Fruit fly (Drosophila melanogaster) whole organism, prepupa: Measurements from ENCODE around the gene CG12112.

Source experiments
- Blimp-1 ChIP-seq: fragments of 200-800 bp; sonication (Bioruptor generic); optimal IDR thresholded peaks from 3 replicates; lab custom pipeline; 2017; ENCODE audit warnings: missing biosample characterization, missing genetic modification characterization, mild to moderate bottlenecking, moderate library complexity, missing genetic modification reagents
- CG11762 ChIP-seq: fragments of 200-800 bp; sonication (Bioruptor generic); optimal IDR thresholded peaks from 3 replicates; lab custom pipeline; 2016; ENCODE audit warnings: missing biosample characterization, missing genetic modification characterization; ENCODE audit not compliant: insufficient read depth
- CG11902 ChIP-seq: fragments of 200-800 bp; sonication (Bioruptor generic); optimal IDR thresholded peaks from 3 replicates; lab custom pipeline; 2016; ENCODE audit warnings: missing biosample characterization, missing genetic modification characterization
- CG15336 ChIP-seq: fragments of 200-800 bp; sonication (Bioruptor generic); IDR thresholded peaks from 2 replicates; pipeline ENCODE4 v1.3.6; 2022; ENCODE audit warnings: missing biosample characterization, missing genetic modification characterization
- CG1621 ChIP-seq: fragments of 200-800 bp; sonication (Bioruptor generic); optimal IDR thresholded peaks from 3 replicates; lab custom pipeline; 2018; ENCODE audit warnings: missing biosample characterization, mild to moderate bottlenecking, missing genetic modification characterization
- CG16779 ChIP-seq: fragments of 200-800 bp; sonication (Bioruptor generic); optimal IDR thresholded peaks from 3 replicates; lab custom pipeline; 2017; ENCODE audit warnings: missing biosample characterization, mild to moderate bottlenecking, missing genetic modification characterization
- CG3032 ChIP-seq: fragments of 200-800 bp; optimal IDR thresholded peaks from 2 replicates; lab custom pipeline; 2019; ENCODE audit warnings: missing biosample characterization, mild to moderate bottlenecking, missing genetic modification characterization, moderate library complexity
- CG31627 ChIP-seq: fragments of 200-800 bp; sonication (Bioruptor generic); optimal IDR thresholded peaks from 3 replicates; lab custom pipeline; 2016; ENCODE audit warnings: missing biosample characterization, missing genetic modification characterization
- CG32006 ChIP-seq: fragments of 200-800 bp; sonication (Bioruptor generic); optimal IDR thresholded peaks from 3 replicates; lab custom pipeline; 2017; ENCODE audit warnings: missing biosample characterization, mild to moderate bottlenecking, missing genetic modification characterization
- CG3919 ChIP-seq: fragments of 200-800 bp; sonication (Bioruptor generic); optimal IDR thresholded peaks from 3 replicates; lab custom pipeline; 2016; ENCODE audit warnings: missing biosample characterization, missing genetic modification characterization
- CG4318 ChIP-seq: fragments of 200-800 bp; sonication (Bioruptor generic); optimal IDR thresholded peaks from 3 replicates; lab custom pipeline; 2017; ENCODE audit warnings: missing biosample characterization, mild to moderate bottlenecking, missing genetic modification characterization
- CG6163 ChIP-seq: fragments of 200-800 bp; sonication (Bioruptor generic); IDR thresholded peaks from 3 replicates; pipeline ENCODE4 v1.3.6; 2022; ENCODE audit warnings: missing biosample characterization, missing genetic modification characterization
- CG6276 ChIP-seq: fragments of 200-800 bp; sonication (Bioruptor generic); optimal IDR thresholded peaks from 2 replicates; lab custom pipeline; 2017; ENCODE audit warnings: missing biosample characterization, mild to moderate bottlenecking, missing genetic modification characterization
- CG6792 ChIP-seq: fragments of 200-800 bp; sonication (Bioruptor generic); optimal IDR thresholded peaks from 3 replicates; lab custom pipeline; 2016; ENCODE audit warnings: missing biosample characterization, missing genetic modification characterization
- CG7368 ChIP-seq: fragments of 200-800 bp; sonication (Bioruptor generic); optimal IDR thresholded peaks from 3 replicates; lab custom pipeline; 2016; ENCODE audit warnings: missing biosample characterization, missing genetic modification characterization
- CG8119 ChIP-seq: fragments of 200-800 bp; sonication (Bioruptor generic); IDR thresholded peaks from 3 replicates; pipeline ENCODE4 v1.3.6; 2022; ENCODE audit warnings: missing biosample characterization, missing genetic modification characterization
- CG8319 ChIP-seq: fragments of 200-800 bp; sonication (Bioruptor generic); optimal IDR thresholded peaks from 3 replicates; lab custom pipeline; 2016; ENCODE audit warnings: missing biosample characterization, missing genetic modification characterization
- CG8632 ChIP-seq: fragments of 200-800 bp; sonication (Bioruptor generic); optimal IDR thresholded peaks from 3 replicates; lab custom pipeline; 2016; ENCODE audit warnings: missing biosample characterization, missing genetic modification characterization
- CG9139 ChIP-seq: fragments of 200-800 bp; sonication (Bioruptor generic); optimal IDR thresholded peaks from 3 replicates; lab custom pipeline; 2017; ENCODE audit warnings: missing biosample characterization, mild to moderate bottlenecking, missing genetic modification characterization
- Eip75B ChIP-seq: fragments of 200-800 bp; sonication (Bioruptor generic); optimal IDR thresholded peaks from 3 replicates; lab custom pipeline; 2016; ENCODE audit warnings: missing biosample characterization, missing genetic modification characterization
- Eip78C ChIP-seq: fragments of 200-800 bp; sonication (Bioruptor generic); peaks from one replicate; lab custom pipeline; 2016; ENCODE audit warnings: missing biosample characterization, missing genetic modification characterization
- Eip93F ChIP-seq: fragments of 200-800 bp; sonication (Bioruptor generic); optimal IDR thresholded peaks from 2 replicates; lab custom pipeline; 2016; ENCODE audit warnings: missing biosample characterization, mild to moderate bottlenecking, missing genetic modification characterization
- Ets96B ChIP-seq: fragments of 200-800 bp; optimal IDR thresholded peaks from 2 replicates; lab custom pipeline; 2019; ENCODE audit warnings: missing biosample characterization, mild to moderate bottlenecking, missing genetic modification characterization, moderate library complexity
- Hr38 ChIP-seq: sonication (Bioruptor generic); optimal IDR thresholded peaks from 2 replicates; lab custom pipeline; 2016; ENCODE audit warnings: missing biosample characterization, missing genetic modification characterization
- Hr4 ChIP-seq: fragments of 200-800 bp; sonication (Bioruptor generic); optimal IDR thresholded peaks from 3 replicates; lab custom pipeline; 2016; ENCODE audit warnings: missing biosample characterization, missing genetic modification characterization
- Lpt ChIP-seq: fragments of 200-800 bp; sonication (Bioruptor generic); optimal IDR thresholded peaks from 3 replicates; lab custom pipeline; 2016; ENCODE audit warnings: missing biosample characterization, missing genetic modification characterization
- OdsH ChIP-seq: fragments of 200-800 bp; sonication (Bioruptor generic); optimal IDR thresholded peaks from 3 replicates; lab custom pipeline; 2016; ENCODE audit warnings: missing biosample characterization, missing genetic modification characterization
- Smox ChIP-seq: fragments of 200-800 bp; sonication (Bioruptor generic); optimal IDR thresholded peaks from 3 replicates; lab custom pipeline; 2016; ENCODE audit warnings: missing biosample characterization, missing genetic modification characterization
- Sox102F ChIP-seq: fragments of 200-800 bp; sonication (Bioruptor generic); optimal IDR thresholded peaks from 2 replicates; lab custom pipeline; 2016; ENCODE audit warnings: missing biosample characterization, mild to moderate bottlenecking, missing genetic modification characterization
- Sox14 ChIP-seq: fragments of 200-800 bp; sonication (Bioruptor generic); optimal IDR thresholded peaks from 3 replicates; lab custom pipeline; 2016; ENCODE audit warnings: missing biosample characterization, missing genetic modification characterization
- achi ChIP-seq: fragments of 200-800 bp; sonication (Bioruptor generic); optimal IDR thresholded peaks from 3 replicates; lab custom pipeline; 2016; ENCODE audit warnings: missing biosample characterization, missing genetic modification characterization
- acj6 ChIP-seq: fragments of 200-800 bp; sonication (Bioruptor generic); optimal IDR thresholded peaks from 3 replicates; lab custom pipeline; 2016; ENCODE audit warnings: missing biosample characterization, missing genetic modification characterization
- cyc ChIP-seq: fragments of 200-800 bp; sonication (Bioruptor generic); optimal IDR thresholded peaks from 3 replicates; lab custom pipeline; 2016; ENCODE audit warnings: missing biosample characterization, missing genetic modification characterization
- dac ChIP-seq: fragments of 200-800 bp; sonication (Bioruptor generic); optimal IDR thresholded peaks from 2 replicates; lab custom pipeline; 2017; ENCODE audit warnings: missing biosample characterization, mild to moderate bottlenecking, missing genetic modification characterization
- dsx ChIP-seq: fragments of 200-800 bp; optimal IDR thresholded peaks from 3 replicates; lab custom pipeline; 2019; ENCODE audit warnings: missing biosample characterization, mild to moderate bottlenecking, missing genetic modification characterization, moderate library complexity; ENCODE audit not compliant: poor library complexity, severe bottlenecking
- esn ChIP-seq: fragments of 200-800 bp; sonication (Bioruptor generic); optimal IDR thresholded peaks from 2 replicates; lab custom pipeline; 2016; ENCODE audit warnings: missing biosample characterization, mild to moderate bottlenecking, missing genetic modification characterization, moderate library complexity
- fd59A ChIP-seq: fragments of 200-800 bp; sonication (Bioruptor generic); optimal IDR thresholded peaks from 2 replicates; lab custom pipeline; 2017; ENCODE audit warnings: missing biosample characterization, mild to moderate bottlenecking, missing genetic modification characterization, missing genetic modification reagents
- fd85E ChIP-seq: fragments of 200-800 bp; sonication (Bioruptor generic); optimal IDR thresholded peaks from 3 replicates; lab custom pipeline; 2016; ENCODE audit warnings: missing biosample characterization, missing genetic modification characterization
- fkh ChIP-seq: fragments of 200-800 bp; sonication (Bioruptor generic); optimal IDR thresholded peaks from 3 replicates; lab custom pipeline; 2017; ENCODE audit warnings: missing biosample characterization, mild to moderate bottlenecking, missing genetic modification characterization, moderate library complexity
- lz ChIP-seq: fragments of 200-800 bp; sonication (Bioruptor generic); optimal IDR thresholded peaks from 3 replicates; lab custom pipeline; 2016; ENCODE audit warnings: missing biosample characterization, missing genetic modification characterization
- net ChIP-seq: fragments of 200-800 bp; sonication (Bioruptor generic); optimal IDR thresholded peaks from 3 replicates; lab custom pipeline; 2016; ENCODE audit warnings: missing biosample characterization, missing genetic modification characterization
- pdm3 ChIP-seq: fragments of 200-800 bp; sonication (Bioruptor generic); optimal IDR thresholded peaks from 3 replicates; lab custom pipeline; 2016; ENCODE audit warnings: missing biosample characterization, missing genetic modification characterization
- salr ChIP-seq, 2 experiments: fragments of 200-800 bp; sonication (Bioruptor generic); optimal IDR thresholded peaks; 3 replicates each; lab custom pipeline; 2016 to 2018; ENCODE audit warnings: missing biosample characterization in 2 of 2, missing genetic modification characterization in 2 of 2, mild to moderate bottlenecking in 1 of 2
- ss ChIP-seq, 2 experiments: fragments of 200-800 bp; sonication (Bioruptor generic); optimal IDR thresholded peaks; 2 replicates in 1 of 2; 3 replicates in 1 of 2; lab custom pipeline; 2017 to 2018; ENCODE audit warnings: mild to moderate bottlenecking in 2 of 2, missing biosample characterization in 2 of 2, missing genetic modification characterization in 2 of 2, moderate library complexity in 1 of 2
- topi ChIP-seq: fragments of 200-800 bp; sonication (Bioruptor generic); optimal IDR thresholded peaks from 3 replicates; lab custom pipeline; 2016; ENCODE audit warnings: missing biosample characterization, missing genetic modification characterization
- vri ChIP-seq: fragments of 200-800 bp; sonication (Bioruptor generic); optimal IDR thresholded peaks from 3 replicates; lab custom pipeline; 2016; ENCODE audit warnings: missing biosample characterization, mild to moderate bottlenecking, missing genetic modification characterization

CG12112 gene

DNA sequence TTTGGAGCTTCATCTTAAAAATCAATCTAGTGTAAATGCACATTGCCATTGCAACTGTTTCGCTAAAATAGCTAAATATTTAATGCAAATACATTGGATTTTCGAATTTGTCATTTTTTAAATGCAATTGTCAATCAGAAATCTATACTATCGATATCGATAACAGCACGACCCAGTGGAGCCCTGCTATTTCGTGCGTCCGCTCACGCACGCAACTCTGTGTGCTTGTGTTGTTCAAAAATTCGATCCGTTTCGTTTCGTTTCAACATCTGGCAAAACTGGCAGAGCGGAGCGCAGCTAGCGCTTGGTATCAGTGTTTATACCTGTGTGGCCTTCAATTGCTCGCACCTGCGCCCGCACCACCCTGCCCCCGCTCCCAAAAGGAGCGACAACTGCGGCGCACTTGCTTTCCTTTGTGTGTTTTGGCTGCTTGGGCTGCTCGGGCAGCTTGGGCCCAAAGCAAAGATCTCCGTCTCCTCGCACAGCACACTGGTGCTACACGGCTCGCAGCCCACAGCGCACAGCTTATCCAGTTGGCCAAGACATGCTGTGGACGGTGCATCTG is 28.7 kb upstream of the CG12112 start, which contains the start of gene CG12081:
CG12081 (plus strand) TSS at position 205 of the 565 bp plus-strand sequence.
- TF ChIP-seq fkh (GFP tag; lab: Kevin White, UChicago), result peak; percentile 48
- TF ChIP-seq CG3032 (tag; lab: Kevin White, UChicago), result no peak
- TF ChIP-seq Eip78C (GFP tag; lab: Kevin White, UChicago), result peak; percentile 44
- TF ChIP-seq cyc, result no peak
- TF ChIP-seq pdm3 (GFP tag; lab: Kevin White, UChicago), result no peak
- no peak for TF ChIP-seq Hr38 (GFP tag; lab: Kevin White, UChicago)
- TF ChIP-seq achi (GFP tag; lab: Kevin White, UChicago), result peak; percentile 46
- TF ChIP-seq esn (GFP tag; lab: Kevin White, UChicago), result peak; percentile 24
- TF ChIP-seq Sox102F, result no peak
- TF ChIP-seq ss (GFP tag; optimal IDR thresholded peaks at IDR 0.05; lab: Kevin White, UChicago), result no peak
- TF ChIP-seq CG7368 (GFP tag; lab: Kevin White, UChicago), result no peak
- no peak for TF ChIP-seq CG31627 (GFP tag; lab: Kevin White, UChicago)
- TF ChIP-seq CG6163 (GFP tag; lab: Robert Waterston, UW), result 0 out of 3 replicates have a peak, but pooled peaks have one; percentile 7
- no peak for TF ChIP-seq CG6792
- TF ChIP-seq CG1621 (tag; lab: Kevin White, UChicago), result no peak
- no peak for TF ChIP-seq OdsH (GFP tag; lab: Kevin White, UChicago)
- no peak for TF ChIP-seq CG8319 (GFP tag; lab: Kevin White, UChicago)
- TF ChIP-seq Lpt, result no peak
- TF ChIP-seq Blimp-1 (GFP tag; lab: Kevin White, UChicago), result no peak
- TF ChIP-seq CG11762 (GFP tag; lab: Kevin White, UChicago), result no peak
- no peak for TF ChIP-seq CG8119
- peak; percentile 54 for TF ChIP-seq Sox14 (GFP tag; lab: Kevin White, UChicago)
- no peak for TF ChIP-seq Eip93F (GFP tag; lab: Kevin White, UChicago)
- no peak for TF ChIP-seq CG3919 (GFP tag; lab: Kevin White, UChicago)
- no peak for TF ChIP-seq Ets96B (tag; lab: Kevin White, UChicago)
- no peak for TF ChIP-seq CG6276 (GFP tag; lab: Kevin White, UChicago)
- no peak for TF ChIP-seq CG16779 (tag; lab: Kevin White, UChicago)
- peak; percentile 19 for TF ChIP-seq lz (GFP tag; lab: Kevin White, UChicago)
- no peak for TF ChIP-seq dac
- no peak for TF ChIP-seq CG9139 (GFP tag; lab: Kevin White, UChicago)
- no peak for TF ChIP-seq salr (GFP tag; optimal IDR thresholded peaks at IDR 0.05; lab: Kevin White, UChicago)
- TF ChIP-seq fd59A (GFP tag; lab: Kevin White, UChicago), result no peak
- TF ChIP-seq Eip75B (GFP tag; lab: Kevin White, UChicago), result no peak

dm6 chrX:8583159-8583558 is 23.2 kb upstream of the CG12112 start:
- TF ChIP-seq net (GFP tag; lab: Kevin White, UChicago) (no peak), pdm3 (GFP tag; lab: Kevin White, UChicago) (no peak), CG3032 (tag; lab: Kevin White, UChicago) (no peak), Eip78C (GFP tag; lab: Kevin White, UChicago) (peak; percentile 43)

dm6 chrX:8580794-8581193 is 20.8 kb upstream of the CG12112 start:
- TF ChIP-seq Smox (GFP tag; lab: Kevin White, UChicago) (no peak), CG4318 (GFP tag; lab: Kevin White, UChicago) (no peak), CG1621 (tag; lab: Kevin White, UChicago) (no peak), Hr38 (GFP tag; lab: Kevin White, UChicago) (no peak), salr (GFP tag; optimal IDR thresholded peaks at IDR 0.05; lab: Kevin White, UChicago) (peak in 1 of 2 experiments; percentile 7), topi (GFP tag; lab: Kevin White, UChicago) (no peak), Eip78C (GFP tag; lab: Kevin White, UChicago) (peak; percentile 63), CG3032 (tag; lab: Kevin White, UChicago) (no peak), fd85E (GFP tag; lab: Kevin White, UChicago) (no peak), ss (GFP tag; optimal IDR thresholded peaks at IDR 0.05; lab: Kevin White, UChicago) (peak; percentile 26 to 55), acj6 (GFP tag; lab: Kevin White, UChicago) (no peak), dsx (GFP tag; lab: Kevin White, UChicago) (no peak), CG8319 (GFP tag; lab: Kevin White, UChicago) (no peak), CG8632 (GFP tag; lab: Kevin White, UChicago) (no peak), Eip93F (GFP tag; lab: Kevin White, UChicago) (no peak), CG15336 (GFP tag; lab: Robert Waterston, UW) (no peak), CG11762 (GFP tag; lab: Kevin White, UChicago) (no peak), CG32006 (no peak), OdsH (GFP tag; lab: Kevin White, UChicago) (no peak), CG7368 (GFP tag; lab: Kevin White, UChicago) (no peak), vri (GFP tag; lab: Kevin White, UChicago) (no peak), Hr4 (GFP tag; lab: Kevin White, UChicago) (no peak), CG16779 (tag; lab: Kevin White, UChicago) (no peak), Sox14 (GFP tag; lab: Kevin White, UChicago) (no peak), CG11902 (GFP tag; lab: Kevin White, UChicago) (no peak)
